Worm (Caenorhabditis elegans): ENCODE data around the gene F01G10.10.

- TF ChIP-seq mdl-1 (tag; optimal IDR thresholded peaks at IDR 0.05) (no peak), elt-1 (tag; optimal IDR thresholded peaks at IDR 0.05) (no peak), unc-39 (tag; optimal IDR thresholded peaks at IDR 0.05) (no peak), nhr-11 (tag; optimal IDR thresholded peaks at IDR 0.05) (no peak), snpc-4 (tag; optimal IDR thresholded peaks at IDR 0.05) (no peak), ztf-4 (tag; optimal IDR thresholded peaks at IDR 0.05) (no peak), ama-1 (optimal IDR thresholded peaks at IDR 0.05) (no peak), R02D3.7 (tag; optimal IDR thresholded peaks at IDR 0.05) (no peak), ceh-82 (tag; optimal IDR thresholded peaks at IDR 0.05) (no peak), ceh-16 (tag; optimal IDR thresholded peaks at IDR 0.05) (no peak), ztf-11 (tag; optimal IDR thresholded peaks at IDR 0.05) (no peak), nhr-10 (tag; optimal IDR thresholded peaks at IDR 0.05) (no peak)
These were observed 50.1 kb downstream of the F01G10.10 start for ce11 chrIV:10296036-10296435.

Data from whole organism, L2 larva.